Worm (Caenorhabditis elegans) whole organism, early embryonic: ENCODE measurements around the gene col-87.

Experiments used
- F13C5.2 ChIP-seq: sonication (generic microtip); optimal IDR thresholded peaks from 2 replicates; lab custom pipeline; 2017; ENCODE audit warnings: mild to moderate bottlenecking, missing genetic modification characterization, inconsistent platforms, missing compliant biosample characterization
- aly-1 ChIP-seq: sonication (generic microtip); optimal IDR thresholded peaks from 2 replicates; lab custom pipeline; 2016; ENCODE audit warnings: missing genetic modification characterization, missing compliant biosample characterization
- ama-1 ChIP-seq: fragments of 150-350 bp; optimal IDR thresholded peaks from 2 replicates; lab custom pipeline; 2014
- ceh-36 ChIP-seq: sonication (generic microtip); optimal IDR thresholded peaks from 2 replicates; lab custom pipeline; 2016; ENCODE audit warnings: missing genetic modification characterization, inconsistent platforms, missing compliant biosample characterization
- ets-7 ChIP-seq: sonication (generic microtip); optimal IDR thresholded peaks from 2 replicates; lab custom pipeline; 2016; ENCODE audit warnings: missing genotype, missing genetic modification characterization, missing compliant biosample characterization
- flt-1 ChIP-seq: fragments of 200-800 bp; sonication (Bioruptor generic); IDR thresholded peaks from 2 replicates; pipeline ENCODE4 v1.3.6; 2022; ENCODE audit warnings: missing genetic modification characterization, missing compliant biosample characterization
- hmbx-1 ChIP-seq: sonication (generic microtip); optimal IDR thresholded peaks from 2 replicates; lab custom pipeline; 2016; ENCODE audit warnings: mild to moderate bottlenecking, missing genetic modification characterization, missing compliant biosample characterization
- hmg-4 ChIP-seq: fragments of 200-800 bp; sonication (Bioruptor generic); optimal IDR thresholded peaks from 2 replicates; lab custom pipeline; 2018; ENCODE audit warnings: mild to moderate bottlenecking, missing genetic modification characterization, missing compliant biosample characterization
- pes-1 ChIP-seq: fragments of 200-800 bp; sonication (Bioruptor generic); IDR thresholded peaks from 2 replicates; pipeline ENCODE4 v1.3.6; 2022; ENCODE audit warnings: missing genetic modification reagents, missing genetic modification characterization, missing compliant biosample characterization
- scrt-1 ChIP-seq: fragments of 200-800 bp; sonication (Bioruptor generic); IDR thresholded peaks from 2 replicates; pipeline ENCODE4 v1.3.6; 2022; ENCODE audit warnings: missing genetic modification characterization, missing compliant biosample characterization
- tbx-11 ChIP-seq: fragments of 200-800 bp; sonication (Bioruptor generic); IDR thresholded peaks from 2 replicates; pipeline ENCODE4 v1.3.6; 2022; ENCODE audit warnings: missing genetic modification characterization, missing compliant biosample characterization
- tbx-37 ChIP-seq: fragments of 200-800 bp; sonication (Bioruptor generic); conservative IDR thresholded peaks from 2 replicates; pipeline ENCODE4 v1.3.6; 2022; ENCODE audit warnings: missing genetic modification reagents, missing genetic modification characterization, missing compliant biosample characterization

DNA sequence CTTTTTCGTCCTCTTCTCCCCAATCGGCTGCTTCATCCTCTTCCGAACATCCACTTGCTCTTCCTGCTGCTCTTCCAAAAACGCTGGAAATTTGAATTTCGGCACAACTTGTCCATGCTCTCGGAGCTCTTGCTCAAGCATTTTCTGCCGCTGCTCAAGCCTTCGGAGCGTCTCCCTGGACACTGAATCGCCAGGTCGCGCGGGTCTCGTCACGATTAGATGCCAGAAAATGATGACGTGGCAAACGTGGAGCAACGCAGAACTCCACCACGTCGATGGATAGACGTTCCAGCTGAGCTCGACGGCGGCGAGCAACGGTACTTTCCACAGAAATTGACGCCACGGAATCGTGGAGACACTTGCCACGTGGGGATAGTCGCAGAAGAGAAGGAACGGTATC lies 34.7 kb upstream of the col-87 start:
- no peak for TF ChIP-seq ama-1 (lab: Kevin White, UChicago)
- TF ChIP-seq tbx-11: no peak
- TF ChIP-seq scrt-1: no peak
- TF ChIP-seq aly-1: no peak
- TF ChIP-seq hmg-4 (GFP tag; lab: Kevin White, UChicago): no peak
- TF ChIP-seq ets-7: no peak
- no peak for TF ChIP-seq hmbx-1 (tag; lab: Kevin White, UChicago)
- no peak for TF ChIP-seq tbx-37 (GFP tag; lab: Robert Waterston, UW)
- no peak for TF ChIP-seq flt-1 (GFP tag; lab: Robert Waterston, UW)
- TF ChIP-seq F13C5.2: no peak
- TF ChIP-seq pes-1 (GFP tag; lab: Robert Waterston, UW): no peak
- no peak for TF ChIP-seq ceh-36 (tag; lab: Kevin White, UChicago)
